Fruit fly (Drosophila melanogaster) whole organism, wandering third instar larva: ENCODE data around the gene CG8664.

ENCODE experiments used
- Abd-B ChIP-seq: fragments of >200 bp; optimal IDR thresholded peaks from 2 replicates; lab custom pipeline; 2017; ENCODE audit warnings: missing biosample characterization, missing genetic modification characterization
- CG32264 ChIP-seq: fragments of 200-800 bp; sonication (Bioruptor generic); optimal IDR thresholded peaks from 2 replicates; lab custom pipeline; 2016; ENCODE audit warnings: missing biosample characterization, missing genetic modification characterization
- CrebA ChIP-seq: fragments of 200-800 bp; sonication (Bioruptor generic); optimal IDR thresholded peaks from 2 replicates; lab custom pipeline; 2016; ENCODE audit warnings: missing biosample characterization, mild to moderate bottlenecking, missing genetic modification characterization, borderline replicate concordance
- Dfd ChIP-seq: fragments of >200 bp; optimal IDR thresholded peaks from 2 replicates; lab custom pipeline; 2017; ENCODE audit warnings: missing biosample characterization, missing genetic modification characterization
- Dif ChIP-seq: fragments of 200-275, 200-300 bp; sonication (Bioruptor generic); optimal IDR thresholded peaks from 2 replicates; lab custom pipeline; 2018; ENCODE audit warnings: missing biosample characterization, missing genetic modification characterization; ENCODE audit not compliant: partially characterized antibody
- GATAd ChIP-seq: sonication (Bioruptor generic); optimal IDR thresholded peaks from 2 replicates; lab custom pipeline; 2016; ENCODE audit warnings: missing biosample characterization, missing genetic modification characterization
- HLH106 ChIP-seq: fragments of 200-800 bp; optimal IDR thresholded peaks from 3 replicates; lab custom pipeline; 2019; ENCODE audit warnings: missing biosample characterization, mild to moderate bottlenecking, missing genetic modification characterization, moderate library complexity
- Hnf4 ChIP-seq: fragments of 200-800 bp; sonication (Bioruptor generic); optimal IDR thresholded peaks from 2 replicates; lab custom pipeline; 2016; ENCODE audit warnings: missing biosample characterization, mild to moderate bottlenecking, missing genetic modification characterization
- Hr78 ChIP-seq: fragments of >200 bp; optimal IDR thresholded peaks from 2 replicates; lab custom pipeline; 2017; ENCODE audit warnings: missing biosample characterization, missing genetic modification characterization
- Mio ChIP-seq: sonication (Bioruptor generic); optimal IDR thresholded peaks from 2 replicates; lab custom pipeline; 2016; ENCODE audit warnings: missing biosample characterization, missing genetic modification characterization
- Myc ChIP-seq: fragments of >200 bp; optimal IDR thresholded peaks from 2 replicates; lab custom pipeline; 2017
- N ChIP-seq: fragments of >200 bp; optimal IDR thresholded peaks from 2 replicates; lab custom pipeline; 2018; ENCODE audit warnings: missing biosample characterization, missing external identifiers, missing genetic modification characterization
- OdsH ChIP-seq: fragments of 200-800 bp; sonication (Bioruptor generic); optimal IDR thresholded peaks from 2 replicates; lab custom pipeline; 2016; ENCODE audit warnings: missing biosample characterization, mild to moderate bottlenecking, missing genetic modification characterization
- Rel ChIP-seq, 2 experiments: fragments of 200-800 bp; sonication (Bioruptor generic) in 1 of 2; optimal IDR thresholded peaks; 2 replicates in 1 of 2; 3 replicates in 1 of 2; lab custom pipeline; 2016 to 2019; ENCODE audit warnings: mild to moderate bottlenecking in 2 of 2, missing biosample characterization in 2 of 2, missing genetic modification characterization in 2 of 2, moderate library complexity in 1 of 2
- Sp1 ChIP-seq: fragments of 200-800 bp; sonication (Bioruptor generic); optimal IDR thresholded peaks from 3 replicates; lab custom pipeline; 2019; ENCODE audit warnings: missing biosample characterization, mild to moderate bottlenecking, missing genetic modification characterization, moderate library complexity
- Vsx2 ChIP-seq: fragments of 200-300, 225-300 bp; sonication (Bioruptor generic); optimal IDR thresholded peaks from 2 replicates; lab custom pipeline; 2018; ENCODE audit warnings: missing biosample characterization, missing genetic modification characterization; ENCODE audit not compliant: partially characterized antibody
- brk ChIP-seq: fragments of 200-800 bp; sonication (Bioruptor generic); optimal IDR thresholded peaks from 2 replicates; lab custom pipeline; 2016; ENCODE audit warnings: missing biosample characterization, mild to moderate bottlenecking, missing genetic modification characterization
- dl ChIP-seq, 2 experiments: fragments of 175-275, 200-275 bp in 1 of 2; fragments of 200-275 bp in 1 of 2; sonication (Bioruptor generic); optimal IDR thresholded peaks; lab custom pipeline; 2018; ENCODE audit warnings: mild to moderate bottlenecking in 2 of 2, missing biosample characterization in 2 of 2, missing genetic modification characterization in 2 of 2, moderate library complexity in 2 of 2; ENCODE audit not compliant: partially characterized antibody in 2 of 2, insufficient read depth in 1 of 2
- dmrt93B ChIP-seq: fragments of 200-800 bp; sonication (Bioruptor generic); optimal IDR thresholded peaks from 2 replicates; lab custom pipeline; 2018; ENCODE audit warnings: missing biosample characterization, mild to moderate bottlenecking, missing genetic modification characterization
- dsf ChIP-seq: sonication (Bioruptor generic); optimal IDR thresholded peaks from 2 replicates; lab custom pipeline; 2016; ENCODE audit warnings: missing biosample characterization, missing genetic modification characterization, borderline replicate concordance
- ey ChIP-seq: fragments of 200-800 bp; sonication (Bioruptor generic); optimal IDR thresholded peaks from 2 replicates; lab custom pipeline; 2016; ENCODE audit warnings: missing biosample characterization, missing genetic modification characterization
- fru ChIP-seq: fragments of 200-800 bp; sonication (Bioruptor generic); optimal IDR thresholded peaks from 3 replicates; lab custom pipeline; 2016; ENCODE audit warnings: missing biosample characterization, mild to moderate bottlenecking, missing genetic modification characterization
- jim ChIP-seq: fragments of 175-275, 200-325 bp; sonication (Bioruptor generic); optimal IDR thresholded peaks from 2 replicates; lab custom pipeline; 2016; ENCODE audit warnings: missing biosample characterization, mild to moderate bottlenecking, missing genetic modification characterization
- lola ChIP-seq: fragments of >200 bp; optimal IDR thresholded peaks from 2 replicates; lab custom pipeline; 2017; ENCODE audit warnings: missing biosample characterization, missing genetic modification characterization
- pan ChIP-seq: fragments of >200 bp; optimal IDR thresholded peaks from 2 replicates; lab custom pipeline; 2017
- psq ChIP-seq: fragments of 200-800 bp; sonication (Bioruptor generic); optimal IDR thresholded peaks from 3 replicates; lab custom pipeline; 2017; ENCODE audit warnings: missing biosample characterization, mild to moderate bottlenecking, missing genetic modification characterization, moderate library complexity
- rgr ChIP-seq: fragments of 200-800 bp; sonication (Bioruptor generic); optimal IDR thresholded peaks from 3 replicates; lab custom pipeline; 2016; ENCODE audit warnings: missing biosample characterization, mild to moderate bottlenecking, missing genetic modification characterization
- sage ChIP-seq: fragments of 200-800 bp; sonication (Bioruptor generic); optimal IDR thresholded peaks from 2 replicates; lab custom pipeline; 2016; ENCODE audit warnings: missing biosample characterization, mild to moderate bottlenecking, missing genetic modification characterization
- sv ChIP-seq: fragments of 200-800 bp; sonication (Bioruptor generic); optimal IDR thresholded peaks from 3 replicates; lab custom pipeline; 2016; ENCODE audit warnings: missing biosample characterization, missing genetic modification characterization
- woc ChIP-seq: sonication (Bioruptor generic); optimal IDR thresholded peaks from 2 replicates; lab custom pipeline; 2016; ENCODE audit warnings: missing biosample characterization, mild to moderate bottlenecking, missing genetic modification characterization

The CG8664 gene

DNA sequence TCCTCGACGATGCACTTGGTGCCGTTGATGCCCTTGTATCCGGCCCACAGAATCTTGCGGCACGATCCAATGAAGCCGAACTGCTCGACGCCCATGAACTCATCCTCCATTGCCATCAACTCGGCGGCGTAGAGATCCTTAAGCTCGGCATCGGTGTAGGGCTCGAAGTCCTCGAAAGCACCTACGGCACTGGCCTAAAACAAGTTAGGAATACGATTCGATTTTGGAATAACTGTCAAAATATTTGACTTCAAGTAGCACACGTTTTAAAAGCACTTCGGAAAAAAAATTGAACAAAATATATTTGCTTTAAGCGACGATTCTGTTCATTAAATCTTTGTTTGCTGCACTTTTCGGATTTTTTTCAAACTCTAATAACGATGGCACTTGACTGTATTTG lies 330 bp downstream of the CG8664 start, which contains the start of gene CG5445:
CG5445 (plus strand) TSS at position 301 of the 400 bp plus-strand sequence.
- TF ChIP-seq Sp1 (GFP tag; lab: Kevin White, UChicago) (no peak), dmrt93B (GFP tag; lab: Kevin White, UChicago) (no peak), Dfd (no peak), Dif (GFP tag; lab: Kevin White, UChicago) (no peak), psq (GFP tag; lab: Kevin White, UChicago) (no peak), Mio (no peak), Hr78 (GFP tag; lab: Kevin White, UChicago) (no peak), Vsx2 (GFP tag; lab: Kevin White, UChicago) (no peak), Hnf4 (no peak), rgr (GFP tag; lab: Kevin White, UChicago) (no peak)
- TF ChIP-seq, all 38 proteins: peak for 0

DNA sequence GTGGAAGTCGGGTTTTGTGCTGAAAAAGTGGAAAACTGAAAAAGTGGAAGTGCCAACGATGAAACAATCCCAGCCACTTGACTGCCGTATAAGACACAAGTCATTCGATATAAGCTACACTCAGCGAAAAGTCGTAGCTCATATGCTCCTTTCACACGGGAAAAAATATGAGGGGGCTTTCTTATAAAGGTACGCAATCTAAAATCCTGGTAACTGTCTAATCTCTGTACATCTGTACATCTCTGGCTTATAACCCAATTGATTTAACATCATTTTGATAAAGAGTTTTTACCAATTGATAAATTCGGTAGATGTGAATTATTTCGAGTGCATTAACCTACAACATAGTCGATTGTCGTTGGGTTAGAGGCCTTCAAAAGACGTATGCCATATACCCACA lies 7.7 kb downstream of the CG8664 start:
- TF ChIP-seq ey (GFP tag; lab: Kevin White, UChicago) (no peak), GATAd (GFP tag; lab: Kevin White, UChicago) (no peak), woc (GFP tag; lab: Kevin White, UChicago) (no peak), CG32264 (GFP tag; lab: Kevin White, UChicago) (no peak), lola (GFP tag; lab: Kevin White, UChicago) (no peak), Abd-B (GFP tag; lab: Kevin White, UChicago) (no peak), jim (GFP tag; lab: Kevin White, UChicago) (no peak), sv (GFP tag; lab: Kevin White, UChicago) (no peak), dsf (GFP tag; lab: Kevin White, UChicago) (no peak), Dif (GFP tag; lab: Kevin White, UChicago) (no peak), Rel (GFP tag; optimal IDR thresholded peaks at IDR 0.05; lab: Kevin White, UChicago) (no peak), Rel (tag; optimal IDR thresholded peaks at IDR 0.05; lab: Kevin White, UChicago) (no peak), sage (GFP tag; lab: Kevin White, UChicago) (no peak), dl (GFP tag; optimal IDR thresholded peaks at IDR 0.05; lab: Kevin White, UChicago; ENCODE audit: insufficient read depth in 1 of 2, partially characterized antibody in 2 of 2) (no peak), CrebA (no peak), Sp1 (GFP tag; lab: Kevin White, UChicago) (no peak)

DNA sequence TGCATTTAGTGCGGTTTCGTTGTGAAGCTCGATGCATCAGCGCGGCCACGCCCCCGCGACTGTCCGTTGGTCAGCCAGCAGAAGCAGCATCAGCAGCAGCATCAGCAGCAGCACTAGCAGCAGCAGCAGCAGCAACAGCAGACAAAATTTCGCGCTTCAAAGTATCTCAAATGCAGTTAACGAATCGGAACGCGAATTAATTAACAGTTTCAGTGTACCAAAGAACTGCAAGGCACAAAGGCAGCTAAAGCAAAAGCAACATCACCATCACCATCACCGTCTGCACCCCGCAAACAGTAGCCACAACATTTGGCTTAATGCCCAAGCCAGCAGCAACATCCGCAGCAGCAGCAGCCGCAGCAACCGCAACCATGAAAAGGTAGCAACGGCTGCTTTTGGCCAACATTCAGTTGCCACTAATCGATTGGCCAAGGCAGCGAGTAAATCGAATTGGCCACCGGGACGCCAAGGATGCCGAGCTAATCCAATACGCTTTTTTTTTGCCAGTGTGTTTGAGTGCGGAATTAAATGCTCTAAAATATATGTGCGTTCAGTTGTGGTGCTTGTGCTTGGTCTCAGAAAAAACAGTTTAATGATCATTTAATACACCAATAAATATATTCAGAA lies 17.0 kb downstream of the CG8664 start:
- TF ChIP-seq Dfd (peak; percentile 93), pan (lab: Kevin White, UChicago) (no peak)

DNA sequence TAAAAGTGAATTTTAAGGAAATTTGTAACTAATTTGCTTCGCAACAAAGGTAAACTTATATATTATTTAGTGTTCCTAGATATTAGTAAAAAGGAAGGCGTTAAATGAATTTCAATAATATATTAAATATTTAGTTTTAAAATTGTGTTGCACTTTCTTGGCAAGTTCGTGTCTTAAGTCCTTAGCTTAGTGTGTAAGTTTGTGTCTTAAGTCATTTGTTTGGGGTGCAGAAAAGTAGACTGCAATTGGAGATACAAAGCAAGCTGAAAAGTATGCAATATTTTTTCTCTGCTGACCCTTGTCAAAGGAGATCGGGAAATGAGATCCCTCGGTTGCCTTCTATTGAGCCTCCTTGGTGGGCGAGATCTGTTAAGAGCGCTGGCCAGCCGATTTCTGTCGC lies 20.5 kb downstream of the CG8664 start:
- TF ChIP-seq Hnf4: no peak
- no peak for TF ChIP-seq lola (GFP tag; lab: Kevin White, UChicago)
- TF ChIP-seq Vsx2 (GFP tag; lab: Kevin White, UChicago): no peak
- no peak for TF ChIP-seq OdsH
- TF ChIP-seq N: peak; percentile 45

DNA sequence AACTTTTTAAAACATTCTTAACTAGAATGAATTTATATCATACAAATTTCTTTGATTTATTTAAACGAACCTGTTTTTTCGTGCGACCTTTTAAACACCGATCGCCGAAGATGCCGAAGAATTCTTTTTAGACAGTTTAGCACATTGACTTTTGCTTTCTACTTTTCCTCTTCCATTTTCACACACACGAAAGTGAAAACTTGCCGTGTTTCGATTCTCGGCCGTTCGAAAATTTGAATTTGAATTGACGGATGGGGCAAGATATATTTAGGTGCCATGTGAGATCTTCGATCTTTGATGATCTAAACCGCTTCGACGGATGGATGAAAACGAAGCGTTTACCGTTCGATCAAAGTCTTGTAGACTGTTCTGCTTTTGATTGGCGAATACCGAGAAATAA lies 26.8 kb downstream of the CG8664 start:
- TF ChIP-seq fru (GFP tag; lab: Kevin White, UChicago): no peak
- TF ChIP-seq Mio: no peak
- no peak for TF ChIP-seq dl (GFP tag; optimal IDR thresholded peaks at IDR 0.05; lab: Kevin White, UChicago; ENCODE audit: insufficient read depth in 1 of 2, partially characterized antibody in 2 of 2)
- no peak for TF ChIP-seq jim (GFP tag; lab: Kevin White, UChicago)
- no peak for TF ChIP-seq Myc (lab: Kevin White, UChicago)
- no peak for TF ChIP-seq pan (lab: Kevin White, UChicago)
- no peak for TF ChIP-seq N
- TF ChIP-seq CrebA: no peak
- no peak for TF ChIP-seq woc (GFP tag; lab: Kevin White, UChicago)
- TF ChIP-seq Vsx2 (GFP tag; lab: Kevin White, UChicago): no peak
- TF ChIP-seq sv (GFP tag; lab: Kevin White, UChicago): no peak
- TF ChIP-seq HLH106 (tag; lab: Kevin White, UChicago): no peak
- TF ChIP-seq brk: no peak
